Fruit fly (Drosophila melanogaster) whole organism, adult: ENCODE results near the gene CG17272.
A peak's percentile ranks its signal among the peaks of the same experiment; 100 is the strongest.

ENCODE experiments used
- CG1620 ChIP-seq: fragments of 200-800 bp; sonication (Bioruptor generic); optimal IDR thresholded peaks from 2 replicates; lab custom pipeline; 2016; ENCODE audit warnings: missing biosample characterization, missing genetic modification characterization
- CG33017 ChIP-seq: fragments of 200-800 bp; sonication (Bioruptor generic); optimal IDR thresholded peaks from 2 replicates; lab custom pipeline; 2018; ENCODE audit warnings: missing biosample characterization, mild to moderate bottlenecking, missing genetic modification characterization, moderate library complexity
- Crg-1 ChIP-seq: fragments of 200-800 bp; sonication (Bioruptor generic); optimal IDR thresholded peaks from 2 replicates; lab custom pipeline; 2016; ENCODE audit warnings: missing biosample characterization, missing genetic modification characterization
- cnc ChIP-seq, 2 experiments: fragments of >200 bp; optimal IDR thresholded peaks; 2 replicates each; lab custom pipeline; 2017
- ovo ChIP-seq: fragments of 200-800 bp; sonication (Bioruptor generic); optimal IDR thresholded peaks from 2 replicates; lab custom pipeline; 2016; ENCODE audit warnings: missing biosample characterization, missing genetic modification characterization
- tj ChIP-seq: fragments of 200-800 bp; sonication (Bioruptor generic); optimal IDR thresholded peaks from 3 replicates; lab custom pipeline; 2017; ENCODE audit warnings: missing biosample characterization, mild to moderate bottlenecking, missing genetic modification characterization, moderate library complexity
- toe ChIP-seq: fragments of 200-800 bp; sonication (Bioruptor generic); optimal IDR thresholded peaks from 2 replicates; lab custom pipeline; 2016; ENCODE audit warnings: missing biosample characterization, missing genetic modification characterization

DNA sequence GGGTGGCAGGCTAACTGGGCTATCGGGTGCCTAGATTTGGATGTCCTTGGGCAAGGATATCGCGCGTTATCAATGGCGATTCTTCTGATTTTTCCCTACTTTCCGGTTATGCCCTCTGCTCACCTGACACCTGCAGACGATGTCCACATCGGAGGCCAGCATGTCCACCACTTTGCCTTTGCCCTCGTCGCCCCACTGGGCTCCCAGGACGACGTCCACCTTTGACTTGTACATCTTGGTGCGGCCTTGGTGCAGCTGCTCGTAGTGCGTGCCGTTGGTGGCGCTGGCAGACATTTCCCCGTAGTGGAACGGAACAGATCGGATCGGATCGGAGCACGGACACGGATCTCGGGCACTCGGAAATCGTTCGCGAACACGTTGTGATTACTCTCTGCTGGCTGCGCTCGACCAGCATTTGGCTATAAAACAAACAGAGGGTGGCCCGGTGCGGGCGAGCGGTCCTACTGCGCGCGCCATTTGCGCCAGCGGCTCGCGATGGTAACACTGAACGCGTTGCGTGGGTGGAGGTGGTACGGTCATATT is 6.2 kb upstream of the CG17272 start, which contains the start of gene Adss:
- TF ChIP-seq tj (no peak), CG33017 (tag; lab: Kevin White, UChicago) (peak; percentile 24), cnc (optimal IDR thresholded peaks at IDR 0.05; lab: Kevin White, UChicago) (no peak), Crg-1 (GFP tag; lab: Kevin White, UChicago) (peak; percentile 72), CG1620 (GFP tag; lab: Kevin White, UChicago) (peak; percentile 69), toe (GFP tag; lab: Kevin White, UChicago) (no peak), ovo (GFP tag; lab: Kevin White, UChicago) (peak; percentile 32)
